Worm (Caenorhabditis elegans) whole organism, young adult: Measurements from ENCODE around the gene bgal-1.

Source experiments
- B0019.2 ChIP-seq: fragments of 200-800 bp; sonication (Bioruptor generic); conservative IDR thresholded peaks from 2 replicates; pipeline ENCODE4 v1.3.6; 2022; ENCODE audit warnings: missing genetic modification reagents, missing genetic modification characterization, missing compliant biosample characterization
- D2030.7 ChIP-seq: fragments of 200-800 bp; sonication (Bioruptor generic); IDR thresholded peaks from 2 replicates; pipeline ENCODE4 v1.3.6; 2022; ENCODE audit warnings: missing genetic modification reagents, missing genetic modification characterization, missing compliant biosample characterization
- F10E7.11 ChIP-seq: sonication (generic microtip); optimal IDR thresholded peaks from 2 replicates; lab custom pipeline; 2017; ENCODE audit warnings: mild to moderate bottlenecking, missing genetic modification characterization, moderate library complexity, missing compliant biosample characterization
- F37B4.10 ChIP-seq: fragments of 200-800 bp; sonication (Bioruptor generic); IDR thresholded peaks from 2 replicates; pipeline ENCODE4 v1.3.6; 2022; ENCODE audit warnings: missing genetic modification characterization, missing compliant biosample characterization
- F52B5.7 ChIP-seq: sonication (generic microtip); optimal IDR thresholded peaks from 2 replicates; lab custom pipeline; 2016; ENCODE audit warnings: mild to moderate bottlenecking, missing genetic modification characterization, missing compliant biosample characterization
- F55B11.4 ChIP-seq: sonication (generic microtip); optimal IDR thresholded peaks from 2 replicates; lab custom pipeline; 2016; ENCODE audit warnings: missing compliant biosample characterization, missing genetic modification characterization, borderline replicate concordance; ENCODE audit not compliant: insufficient read depth
- Y53F4B.3 ChIP-seq: fragments of 200-800 bp; sonication (Bioruptor generic); IDR thresholded peaks from 2 replicates; pipeline ENCODE4 v1.3.6; 2022; ENCODE audit warnings: missing genetic modification reagents, missing genetic modification characterization, missing compliant biosample characterization
- Y53G8AR.9 ChIP-seq: fragments of 200-800 bp; sonication (Bioruptor generic); conservative IDR thresholded peaks from 2 replicates; pipeline ENCODE4 v1.3.6; 2022; ENCODE audit warnings: missing genetic modification reagents, missing genetic modification characterization, missing compliant biosample characterization
- Y56A3A.18 ChIP-seq: fragments of 200-800 bp; sonication (Bioruptor generic); IDR thresholded peaks from 2 replicates; pipeline ENCODE4 v1.3.6; 2022; ENCODE audit warnings: missing genetic modification reagents, missing genetic modification characterization, missing compliant biosample characterization
- Y67H2A.10 ChIP-seq: fragments of 200-800 bp; sonication (Bioruptor generic); conservative IDR thresholded peaks from 2 replicates; pipeline ENCODE4 v1.3.6; 2022; ENCODE audit warnings: missing genetic modification reagents, missing genetic modification characterization, missing compliant biosample characterization
- Y79H2A.3 ChIP-seq: fragments of 200-800 bp; sonication (Bioruptor generic); conservative IDR thresholded peaks from 2 replicates; pipeline ENCODE4 v1.3.6; 2022; ENCODE audit warnings: missing genetic modification reagents, missing genetic modification characterization, missing compliant biosample characterization
- ZK185.1 ChIP-seq: sonication (generic microtip); optimal IDR thresholded peaks from 2 replicates; lab custom pipeline; 2016; ENCODE audit warnings: mild to moderate bottlenecking, missing genetic modification characterization, missing compliant biosample characterization; ENCODE audit not compliant: poor library complexity, severe bottlenecking
- akir-1 ChIP-seq: fragments of 200-800 bp; sonication (Bioruptor generic); optimal IDR thresholded peaks from 2 replicates; lab custom pipeline; 2018; ENCODE audit warnings: mild to moderate bottlenecking, missing genetic modification characterization, moderate library complexity, missing compliant biosample characterization
- aptf-2 ChIP-seq: fragments of 200-800 bp; sonication (Bioruptor generic); conservative IDR thresholded peaks from 2 replicates; pipeline ENCODE4 v1.3.6; 2022; ENCODE audit warnings: missing genetic modification reagents, missing genetic modification characterization, missing compliant biosample characterization
- attf-3 ChIP-seq: fragments of 200-800 bp; sonication (Bioruptor generic); conservative IDR thresholded peaks from 2 replicates; pipeline ENCODE4 v1.3.6; 2022; ENCODE audit warnings: missing genetic modification reagents, missing genetic modification characterization, missing compliant biosample characterization
- attf-6 ChIP-seq: fragments of 200-800 bp; sonication (Bioruptor generic); IDR thresholded peaks from 2 replicates; pipeline ENCODE4 v1.3.6; 2022; ENCODE audit warnings: missing genetic modification reagents, missing genetic modification characterization, missing compliant biosample characterization
- ccch-3 ChIP-seq: fragments of 200-800 bp; sonication (Bioruptor generic); optimal IDR thresholded peaks from 2 replicates; lab custom pipeline; 2018; ENCODE audit warnings: mild to moderate bottlenecking, missing genetic modification characterization, missing compliant biosample characterization
- cebp-2 ChIP-seq: fragments of 200-800 bp; sonication (Bioruptor generic); IDR thresholded peaks from 2 replicates; pipeline ENCODE4 v1.3.6; 2022; ENCODE audit warnings: missing genetic modification characterization, missing compliant biosample characterization
- ceh-100 ChIP-seq: fragments of 200-800 bp; sonication (Bioruptor generic); IDR thresholded peaks from 2 replicates; pipeline ENCODE4 v1.3.6; 2022; ENCODE audit warnings: missing genetic modification reagents, missing genetic modification characterization, missing compliant biosample characterization
- ceh-40 ChIP-seq: fragments of 200-800 bp; sonication (Bioruptor generic); IDR thresholded peaks from 2 replicates; pipeline ENCODE4 v1.3.6; 2022; ENCODE audit warnings: missing genetic modification characterization, missing compliant biosample characterization
- dox-1 ChIP-seq: fragments of 200-800 bp; sonication (Bioruptor generic); IDR thresholded peaks from 2 replicates; pipeline ENCODE4 v1.3.6; 2022; ENCODE audit warnings: missing genetic modification reagents, missing genetic modification characterization, missing compliant biosample characterization
- egl-18 ChIP-seq: fragments of 200-800 bp; sonication (Bioruptor generic); IDR thresholded peaks from 2 replicates; pipeline ENCODE4 v1.3.6; 2022; ENCODE audit warnings: missing genetic modification reagents, missing genetic modification characterization, missing compliant biosample characterization
- egl-44 ChIP-seq: fragments of 200-800 bp; sonication (Bioruptor generic); IDR thresholded peaks from 2 replicates; pipeline ENCODE4 v1.3.6; 2022; ENCODE audit warnings: missing genetic modification reagents, missing genetic modification characterization, missing compliant biosample characterization
- ekl-4 ChIP-seq: fragments of 200-800 bp; sonication (Bioruptor generic); IDR thresholded peaks from 2 replicates; pipeline ENCODE4 v1.3.6; 2022; ENCODE audit warnings: missing genetic modification reagents, missing genetic modification characterization, missing compliant biosample characterization
- fkh-3 ChIP-seq: sonication (generic microtip); optimal IDR thresholded peaks from 2 replicates; lab custom pipeline; 2016; ENCODE audit warnings: mild to moderate bottlenecking, missing genetic modification characterization, missing compliant biosample characterization
- him-1 ChIP-seq: sonication (generic microtip); optimal IDR thresholded peaks from 2 replicates; lab custom pipeline; 2016; ENCODE audit warnings: missing genotype, missing genetic modification reagents, missing genetic modification characterization, missing compliant biosample characterization
- hmg-20 ChIP-seq: fragments of 200-800 bp; sonication (Bioruptor generic); IDR thresholded peaks from 2 replicates; pipeline ENCODE4 v1.3.6; 2022; ENCODE audit warnings: missing genetic modification reagents, missing genetic modification characterization, missing compliant biosample characterization
- lag-1 ChIP-seq: fragments of 200-800 bp; sonication (Bioruptor generic); IDR thresholded peaks from 2 replicates; pipeline ENCODE4 v1.3.6; 2022; ENCODE audit warnings: missing genetic modification reagents, missing genetic modification characterization, missing compliant biosample characterization
- lin-40 ChIP-seq: sonication (generic microtip); optimal IDR thresholded peaks from 2 replicates; lab custom pipeline; 2016; ENCODE audit warnings: missing genetic modification characterization, mild to moderate bottlenecking, missing compliant biosample characterization, missing genotype, missing genetic modification reagents
- lir-1 ChIP-seq: fragments of 200-800 bp; sonication (Bioruptor generic); conservative IDR thresholded peaks from 2 replicates; pipeline ENCODE4 v1.3.6; 2022; ENCODE audit warnings: missing genetic modification reagents, missing genetic modification characterization, missing compliant biosample characterization
- madf-8 ChIP-seq: fragments of 200-800 bp; sonication (Bioruptor generic); conservative IDR thresholded peaks from 2 replicates; pipeline ENCODE4 v1.3.6; 2022; ENCODE audit warnings: missing genetic modification reagents, missing genetic modification characterization, missing compliant biosample characterization
- mel-28 ChIP-seq: sonication (generic microtip); optimal IDR thresholded peaks from 2 replicates; lab custom pipeline; 2016; ENCODE audit warnings: borderline replicate concordance, mild to moderate bottlenecking, missing genetic modification characterization, missing compliant biosample characterization
- nhr-27 ChIP-seq: fragments of 200-800 bp; sonication (Bioruptor generic); optimal IDR thresholded peaks from 2 replicates; lab custom pipeline; 2018; ENCODE audit warnings: mild to moderate bottlenecking, missing genetic modification characterization, moderate library complexity, missing compliant biosample characterization
- nhr-80 ChIP-seq: sonication (generic microtip); optimal IDR thresholded peaks from 2 replicates; lab custom pipeline; 2016; ENCODE audit warnings: missing genetic modification characterization, missing compliant biosample characterization
- pha-4 ChIP-seq: fragments of 150-350 bp; sonication (generic microtip); optimal IDR thresholded peaks from 2 replicates; lab custom pipeline; 2014; ENCODE audit warnings: missing biosample characterization, missing genetic modification reagents, missing genetic modification characterization
- rcor-1 ChIP-seq: fragments of 200-800 bp; sonication (Bioruptor generic); IDR thresholded peaks from 2 replicates; pipeline ENCODE4 v1.3.6; 2022; ENCODE audit warnings: missing genetic modification reagents, missing genetic modification characterization, missing compliant biosample characterization
- snpc-1.1 ChIP-seq: sonication (generic microtip); optimal IDR thresholded peaks from 2 replicates; lab custom pipeline; 2017; ENCODE audit warnings: missing genetic modification characterization, mild to moderate bottlenecking, missing compliant biosample characterization, antibody characterized with exemption, moderate library complexity, missing genotype, missing genetic modification reagents; ENCODE audit not compliant: insufficient read depth
- snpc-1.3 ChIP-seq: sonication (generic microtip); optimal IDR thresholded peaks from 2 replicates; lab custom pipeline; 2017; ENCODE audit warnings: missing genetic modification characterization, mild to moderate bottlenecking, missing compliant biosample characterization, antibody characterized with exemption, moderate library complexity, missing genotype, missing genetic modification reagents; ENCODE audit not compliant: insufficient read depth
- somi-1 ChIP-seq: fragments of 200-800 bp; sonication (Bioruptor generic); optimal IDR thresholded peaks from 2 replicates; lab custom pipeline; 2018; ENCODE audit warnings: mild to moderate bottlenecking, missing genetic modification characterization, missing compliant biosample characterization
- sptf-2 ChIP-seq: fragments of 200-800 bp; sonication (Bioruptor generic); optimal IDR thresholded peaks from 2 replicates; lab custom pipeline; 2018; ENCODE audit warnings: mild to moderate bottlenecking, missing genetic modification characterization, missing compliant biosample characterization
- tlf-1 ChIP-seq: fragments of 200-800 bp; sonication (Bioruptor generic); optimal IDR thresholded peaks from 2 replicates; lab custom pipeline; 2018; ENCODE audit warnings: mild to moderate bottlenecking, missing genetic modification characterization, missing compliant biosample characterization
- unc-130 ChIP-seq: sonication (generic microtip); optimal IDR thresholded peaks from 2 replicates; lab custom pipeline; 2016; ENCODE audit warnings: missing genetic modification reagents, missing genetic modification characterization, missing compliant biosample characterization
- ztf-22 ChIP-seq: fragments of 200-800 bp; sonication (Bioruptor generic); optimal IDR thresholded peaks from 2 replicates; lab custom pipeline; 2018; ENCODE audit warnings: mild to moderate bottlenecking, missing genetic modification characterization, moderate library complexity, missing compliant biosample characterization
- ztf-28 ChIP-seq: fragments of 200-800 bp; sonication (Bioruptor generic); IDR thresholded peaks from 2 replicates; pipeline ENCODE4 v1.3.6; 2022; ENCODE audit warnings: missing genetic modification reagents, missing genetic modification characterization, missing compliant biosample characterization

bgal-1 gene

DNA sequence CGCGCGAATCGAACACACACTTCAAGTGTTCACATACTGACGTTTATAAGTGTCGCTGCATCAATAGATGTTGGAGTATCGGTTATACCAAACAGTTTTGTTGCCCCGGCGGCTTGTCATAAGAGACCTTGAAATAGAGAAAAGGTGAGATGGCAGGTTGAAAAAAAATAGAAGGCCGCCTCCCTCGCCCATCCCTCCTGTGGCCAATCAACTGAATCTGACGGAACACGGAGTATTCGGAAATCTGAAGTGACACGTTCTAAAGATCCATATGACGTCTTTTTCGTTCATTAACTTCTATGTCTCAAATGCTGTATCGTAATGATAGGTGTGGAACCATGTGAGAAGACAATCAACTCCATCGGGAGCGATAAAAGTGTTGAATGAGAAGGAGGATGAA lies 26.3 kb downstream of the bgal-1 start:
- no peak for TF ChIP-seq unc-130 (GFP tag; lab: Kevin White, UChicago)
- TF ChIP-seq D2030.7 = no peak
- no peak for TF ChIP-seq madf-8
- TF ChIP-seq F55B11.4 = no peak
- TF ChIP-seq ztf-22 (GFP tag; lab: Kevin White, UChicago) = no peak
- TF ChIP-seq ZK185.1 = no peak
- no peak for TF ChIP-seq lin-40 (tag; lab: Kevin White, UChicago)
- TF ChIP-seq cebp-2 = no peak
- no peak for TF ChIP-seq attf-6 (GFP tag; lab: Robert Waterston, UW)
- no peak for TF ChIP-seq fkh-3 (tag; lab: Kevin White, UChicago)
- TF ChIP-seq ztf-28 (GFP tag; lab: Robert Waterston, UW) = no peak
- no peak for TF ChIP-seq B0019.2
- TF ChIP-seq nhr-80 = no peak
- TF ChIP-seq, all 124 proteins: peak for 0

DNA sequence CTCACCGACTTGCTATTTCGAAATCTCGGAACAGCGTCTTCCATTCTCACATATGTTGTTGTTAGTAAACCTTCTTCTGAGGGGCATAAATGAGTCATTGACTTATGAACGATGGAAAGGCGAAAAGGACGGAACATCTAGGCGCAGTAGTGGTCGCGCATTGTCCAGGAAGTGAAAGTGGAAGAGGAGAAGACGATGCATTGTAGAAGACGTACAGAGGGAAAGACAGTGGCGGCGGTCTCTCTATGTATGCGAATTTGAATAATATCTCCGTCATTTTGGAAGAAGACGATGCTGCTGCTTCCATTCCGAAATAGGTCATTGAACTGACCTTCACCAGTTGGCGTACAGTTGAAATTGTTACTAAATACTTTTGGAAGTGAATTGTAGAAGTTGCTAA lies 27.7 kb downstream of the bgal-1 start:
- TF ChIP-seq F52B5.7 (tag; lab: Kevin White, UChicago) (no peak), F37B4.10 (no peak), akir-1 (GFP tag; lab: Kevin White, UChicago) (no peak), Y79H2A.3 (GFP tag; lab: Robert Waterston, UW) (no peak), lag-1 (GFP tag; lab: Robert Waterston, UW) (no peak), mel-28 (no peak), Y67H2A.10 (no peak), attf-3 (GFP tag; lab: Robert Waterston, UW) (no peak), B0019.2 (no peak), dox-1 (no peak), him-1 (tag; lab: Kevin White, UChicago) (no peak), lir-1 (GFP tag; lab: Robert Waterston, UW) (no peak), Y53G8AR.9 (GFP tag; lab: Robert Waterston, UW) (no peak), ZK185.1 (no peak)

DNA sequence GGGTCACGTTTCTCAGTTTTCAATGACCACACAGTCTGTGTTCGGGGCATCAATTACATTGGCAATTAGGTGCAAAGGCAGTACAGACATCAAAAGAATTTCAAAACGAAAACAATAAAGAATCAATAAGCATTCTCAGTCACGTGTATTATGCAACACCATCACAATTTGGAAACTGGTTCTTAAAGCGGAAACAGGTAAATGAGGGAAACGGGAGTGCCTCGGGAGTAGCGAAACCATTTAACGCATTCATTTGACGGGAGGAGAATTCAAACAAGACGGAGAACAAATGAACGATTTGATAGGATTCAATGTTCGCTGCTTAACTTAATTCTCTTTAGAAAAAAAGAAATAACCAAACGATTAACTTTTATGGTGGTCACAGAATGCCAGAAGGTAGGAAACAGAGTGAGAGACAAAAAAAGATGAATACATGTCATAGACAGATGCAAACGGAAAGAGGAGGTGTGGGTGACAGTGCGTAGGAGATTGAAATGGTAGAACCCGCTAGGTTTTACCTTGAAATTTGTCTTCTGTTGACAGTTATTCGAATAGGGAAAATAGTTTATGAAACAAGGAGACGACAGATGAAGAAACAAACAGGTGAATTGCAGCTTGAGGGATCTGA lies 29.1 kb downstream of the bgal-1 start:
- TF ChIP-seq ceh-40 (GFP tag; lab: Robert Waterston, UW) = no peak
- peak; percentile 26 for TF ChIP-seq lin-40 (tag; lab: Kevin White, UChicago)
- no peak for TF ChIP-seq nhr-27
- TF ChIP-seq egl-44 (GFP tag; lab: Robert Waterston, UW) = no peak

DNA sequence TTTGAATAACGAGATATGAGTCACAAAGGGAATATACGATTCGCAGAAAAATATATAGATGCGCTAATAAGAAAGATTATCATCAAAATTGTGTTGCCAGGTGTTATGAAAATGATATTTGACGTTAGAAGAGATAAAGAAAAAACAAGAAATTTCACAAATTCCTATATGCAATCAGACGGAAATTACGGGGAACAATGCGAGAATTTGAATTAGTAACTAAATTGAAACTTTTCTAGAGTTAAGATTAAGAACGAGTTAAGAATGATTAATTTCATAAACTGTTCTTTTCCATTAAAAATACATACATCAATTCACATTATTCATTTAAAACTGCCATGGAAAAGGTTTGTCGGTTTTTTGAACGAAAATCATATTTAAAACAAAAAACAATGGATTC lies 29.7 kb downstream of the bgal-1 start, which contains the start of gene clc-6:
Gene clc-6, minus strand, starts transcription at position 101 of the 400 bp plus-strand sequence.
- TF ChIP-seq rcor-1 (GFP tag; lab: Robert Waterston, UW) = no peak
- no peak for TF ChIP-seq Y53F4B.3
- no peak for TF ChIP-seq F10E7.11
- TF ChIP-seq Y56A3A.18 (GFP tag; lab: Robert Waterston, UW) = no peak
- TF ChIP-seq nhr-80 = no peak

DNA sequence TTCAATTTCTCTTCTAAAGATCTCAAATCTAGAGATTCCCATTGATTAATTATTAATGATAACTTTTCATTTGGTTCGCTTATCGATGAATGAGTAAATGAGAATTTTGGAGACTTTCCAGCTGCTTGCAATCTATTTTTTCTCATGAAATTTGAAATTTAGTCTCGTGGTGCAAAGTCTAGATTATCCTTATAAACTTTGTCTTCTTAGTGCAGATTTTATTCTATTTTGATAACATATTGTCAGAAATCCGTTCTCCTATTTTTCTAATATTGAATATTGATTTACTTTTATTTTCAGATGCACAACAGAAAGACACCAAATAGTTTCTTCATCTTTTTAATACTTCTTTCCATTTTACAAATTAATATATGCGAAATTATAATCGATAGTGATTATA lies 34.8 kb downstream of the bgal-1 start, which contains the start of gene lgc-49:
Gene lgc-49, plus strand, starts transcription at position 301 of the 400 bp plus-strand sequence.
- TF ChIP-seq ceh-100 (GFP tag; lab: Robert Waterston, UW) (no peak), snpc-1.1 (tag; lab: Kevin White, UChicago) (no peak), snpc-1.3 (tag; lab: Kevin White, UChicago) (no peak), sptf-2 (GFP tag; lab: Kevin White, UChicago) (no peak), egl-18 (GFP tag; lab: Robert Waterston, UW) (no peak), pha-4 (tag; lab: Kevin White, UChicago) (no peak), ccch-3 (GFP tag; lab: Kevin White, UChicago) (no peak), somi-1 (GFP tag; lab: Kevin White, UChicago) (no peak), aptf-2 (GFP tag; lab: Robert Waterston, UW) (no peak), mel-28 (no peak), ekl-4 (no peak), hmg-20 (GFP tag; lab: Robert Waterston, UW) (no peak), tlf-1 (no peak)
